Worm (Caenorhabditis elegans) whole organism, L1 larva: ENCODE results near the gene Y62E10A.6.

Experiments used
- C16A3.4 ChIP-seq: fragments of 150-350 bp; optimal IDR thresholded peaks from 2 replicates; lab custom pipeline; 2014; ENCODE audit warnings: missing biosample characterization, missing genetic modification characterization
- F16B12.6 ChIP-seq: fragments of 150-350 bp; optimal IDR thresholded peaks from 2 replicates; lab custom pipeline; 2014; ENCODE audit warnings: missing biosample characterization, missing genetic modification characterization
- aly-2 ChIP-seq: fragments of 150-350 bp; optimal IDR thresholded peaks from 2 replicates; lab custom pipeline; 2014; ENCODE audit warnings: missing biosample characterization, missing genetic modification characterization
- blmp-1 ChIP-seq: fragments of 150-350 bp; optimal IDR thresholded peaks from 2 replicates; lab custom pipeline; 2014; ENCODE audit warnings: missing biosample characterization, missing genetic modification characterization
- ces-1 ChIP-seq: fragments of 150-350 bp; optimal IDR thresholded peaks from 2 replicates; lab custom pipeline; 2014; ENCODE audit warnings: missing biosample characterization, missing genetic modification reagents, missing genetic modification characterization
- dpl-1 ChIP-seq, 3 experiments: fragments of 150-350 bp in 2 of 3; sonication (generic microtip) in 1 of 3; optimal IDR thresholded peaks; 2 replicates each; lab custom pipeline; 2014 to 2017; ENCODE audit warnings: missing biosample characterization in 3 of 3, missing genetic modification characterization in 3 of 3, missing genetic modification reagents in 3 of 3
- efl-1 ChIP-seq, 4 experiments: fragments of 150-350 bp; optimal IDR thresholded peaks in 3 of 4; peaks in 1 of 4; 1 replicate in 1 of 4; 2 replicates in 3 of 4; lab custom pipeline; 2014; ENCODE audit warnings: missing biosample characterization in 2 of 4, missing genetic modification characterization in 2 of 4, missing genetic modification reagents in 2 of 4
- egl-13 ChIP-seq: sonication (generic microtip); optimal IDR thresholded peaks from 2 replicates; lab custom pipeline; 2016; ENCODE audit warnings: missing genotype, missing genetic modification reagents, missing genetic modification characterization, missing compliant biosample characterization
- elt-3 ChIP-seq, 6 experiments: fragments of 150-350 bp in 1 of 6; sonication (generic microtip); optimal IDR thresholded peaks; 2 replicates each; lab custom pipeline; 2017 to 2018; ENCODE audit warnings: missing biosample characterization in 6 of 6, missing genetic modification characterization in 6 of 6, inconsistent platforms in 1 of 6
- fkh-4 ChIP-seq: sonication (generic microtip); optimal IDR thresholded peaks from 2 replicates; lab custom pipeline; 2016; ENCODE audit warnings: missing compliant biosample characterization, missing genetic modification characterization, borderline replicate concordance
- fos-1 ChIP-seq: fragments of 150-350 bp; optimal IDR thresholded peaks from 2 replicates; lab custom pipeline; 2014; ENCODE audit warnings: missing biosample characterization, missing genetic modification characterization
- hpl-2 ChIP-seq: fragments of 150-350 bp; optimal IDR thresholded peaks from 2 replicates; lab custom pipeline; 2014; ENCODE audit warnings: missing biosample characterization, missing genetic modification reagents, missing genetic modification characterization
- irx-1 ChIP-seq: sonication (generic microtip); optimal IDR thresholded peaks from 2 replicates; lab custom pipeline; 2016; ENCODE audit warnings: missing genetic modification characterization, missing compliant biosample characterization
- jun-1 ChIP-seq: fragments of 150-350 bp; optimal IDR thresholded peaks from 2 replicates; lab custom pipeline; 2014; ENCODE audit warnings: missing biosample characterization, missing genetic modification reagents, missing genetic modification characterization
- lin-14 ChIP-seq: fragments of 200-800 bp; sonication (Bioruptor generic); optimal IDR thresholded peaks from 2 replicates; lab custom pipeline; 2018; ENCODE audit warnings: mild to moderate bottlenecking, missing genetic modification characterization, moderate library complexity, missing compliant biosample characterization
- lin-15B ChIP-seq: fragments of 150-350 bp; sonication (generic microtip); optimal IDR thresholded peaks from 3 replicates; lab custom pipeline; 2014; ENCODE audit warnings: missing biosample characterization, missing genetic modification characterization
- lin-35 ChIP-seq, 2 experiments: fragments of 150-350 bp; optimal IDR thresholded peaks; 2 replicates each; lab custom pipeline; 2014; ENCODE audit warnings: missing biosample characterization in 2 of 2, missing genetic modification characterization in 2 of 2, missing genetic modification reagents in 2 of 2
- lsy-2 ChIP-seq, 2 experiments: fragments of 150-350 bp; optimal IDR thresholded peaks; 2 replicates each; lab custom pipeline; 2014; ENCODE audit warnings: missing biosample characterization in 2 of 2, missing genetic modification characterization in 2 of 2
- mdl-1 ChIP-seq, 2 experiments: fragments of 150-350 bp; optimal IDR thresholded peaks; 2 replicates each; lab custom pipeline; 2014 to 2017; ENCODE audit warnings: missing biosample characterization in 2 of 2, missing genetic modification characterization in 2 of 2, inconsistent platforms in 1 of 2
- mef-2 ChIP-seq: fragments of 150-350 bp; optimal IDR thresholded peaks from 2 replicates; lab custom pipeline; 2014; ENCODE audit warnings: missing biosample characterization, missing genetic modification characterization
- mep-1 ChIP-seq: fragments of 150-350 bp; optimal IDR thresholded peaks from 2 replicates; lab custom pipeline; 2014; ENCODE audit warnings: missing biosample characterization, missing genetic modification characterization
- nhr-12 ChIP-seq: sonication (generic microtip); optimal IDR thresholded peaks from 2 replicates; lab custom pipeline; 2017; ENCODE audit warnings: missing biosample characterization, missing genetic modification characterization
- nhr-19 ChIP-seq: fragments of 200-800 bp; sonication (Bioruptor generic); conservative IDR thresholded peaks from 2 replicates; pipeline ENCODE4 v1.3.6; 2022; ENCODE audit warnings: missing genetic modification characterization, missing compliant biosample characterization
- nhr-20 ChIP-seq: sonication (generic microtip); optimal IDR thresholded peaks from 2 replicates; lab custom pipeline; 2016; ENCODE audit warnings: mild to moderate bottlenecking, missing genetic modification characterization, missing compliant biosample characterization
- nhr-47 ChIP-seq: sonication (generic microtip); optimal IDR thresholded peaks from 2 replicates; lab custom pipeline; 2016; ENCODE audit warnings: mild to moderate bottlenecking, missing genetic modification characterization, moderate library complexity, missing compliant biosample characterization
- nhr-71 ChIP-seq: sonication (generic microtip); optimal IDR thresholded peaks from 2 replicates; lab custom pipeline; 2016; ENCODE audit warnings: mild to moderate bottlenecking, missing genetic modification characterization, moderate library complexity, missing compliant biosample characterization
- nhr-84 ChIP-seq: sonication (generic microtip); optimal IDR thresholded peaks from 2 replicates; lab custom pipeline; 2017; ENCODE audit warnings: missing biosample characterization, missing genetic modification characterization
- nhr-85 ChIP-seq: sonication (generic microtip); peaks from one replicate; lab custom pipeline; 2016; ENCODE audit warnings: missing genetic modification characterization, inconsistent platforms, missing compliant biosample characterization
- nhr-90 ChIP-seq: sonication (generic microtip); optimal IDR thresholded peaks from 2 replicates; lab custom pipeline; 2016; ENCODE audit warnings: mild to moderate bottlenecking, missing genetic modification characterization, missing compliant biosample characterization; ENCODE audit not compliant: poor library complexity
- pag-3 ChIP-seq: sonication (generic microtip); optimal IDR thresholded peaks from 2 replicates; lab custom pipeline; 2017; ENCODE audit warnings: missing genetic modification characterization, mild to moderate bottlenecking, missing compliant biosample characterization, antibody characterized with exemption, borderline replicate concordance; ENCODE audit not compliant: insufficient read depth
- pax-3 ChIP-seq: fragments of 200-800 bp; sonication (Bioruptor generic); optimal IDR thresholded peaks from 2 replicates; lab custom pipeline; 2018; ENCODE audit warnings: mild to moderate bottlenecking, missing genetic modification characterization, moderate library complexity, missing compliant biosample characterization
- pqm-1 ChIP-seq: sonication (generic microtip); optimal IDR thresholded peaks from 3 replicates; lab custom pipeline; 2017; ENCODE audit warnings: missing biosample characterization, missing genetic modification characterization
- rnt-1 ChIP-seq: sonication (generic microtip); optimal IDR thresholded peaks from 2 replicates; lab custom pipeline; 2016; ENCODE audit warnings: mild to moderate bottlenecking, missing genetic modification characterization, moderate library complexity, missing compliant biosample characterization
- skn-1 ChIP-seq: fragments of 150-350 bp; optimal IDR thresholded peaks from 2 replicates; lab custom pipeline; 2014; ENCODE audit warnings: missing biosample characterization, missing genetic modification characterization
- snu-23 ChIP-seq: sonication (generic microtip); optimal IDR thresholded peaks from 2 replicates; lab custom pipeline; 2016; ENCODE audit warnings: missing genetic modification characterization, missing compliant biosample characterization
- tbx-2 ChIP-seq: sonication (generic microtip); optimal IDR thresholded peaks from 2 replicates; lab custom pipeline; 2016; ENCODE audit warnings: missing genetic modification characterization, missing compliant biosample characterization
- unc-130 ChIP-seq: fragments of 150-350 bp; optimal IDR thresholded peaks from 2 replicates; lab custom pipeline; 2017; ENCODE audit warnings: missing biosample characterization, missing genetic modification characterization, inconsistent platforms
- unc-30 ChIP-seq: sonication (generic microtip); optimal IDR thresholded peaks from 2 replicates; lab custom pipeline; 2017; ENCODE audit warnings: missing biosample characterization, missing genetic modification characterization
- unc-62 ChIP-seq: fragments of 150-350 bp; optimal IDR thresholded peaks from 2 replicates; lab custom pipeline; 2014; ENCODE audit warnings: missing biosample characterization, missing genetic modification reagents, missing genetic modification characterization
- unc-98 ChIP-seq: fragments of 200-800 bp; sonication (Bioruptor generic); IDR thresholded peaks from 2 replicates; pipeline ENCODE4 v1.3.6; 2022; ENCODE audit warnings: missing genetic modification characterization, missing compliant biosample characterization
- xbp-1 ChIP-seq: sonication (generic microtip); optimal IDR thresholded peaks from 2 replicates; lab custom pipeline; 2016; ENCODE audit warnings: missing genetic modification characterization, missing compliant biosample characterization
- zag-1 ChIP-seq: fragments of 150-350 bp; optimal IDR thresholded peaks from 2 replicates; lab custom pipeline; 2014; ENCODE audit warnings: missing biosample characterization, missing genetic modification characterization
- ztf-4 ChIP-seq: fragments of 150-350 bp; optimal IDR thresholded peaks from 2 replicates; lab custom pipeline; 2014; ENCODE audit warnings: missing biosample characterization, missing genetic modification characterization

The Y62E10A.6 gene

ce11 chrIV:13388779-13389178 is 17.0 kb downstream of the Y62E10A.6 start:
- peak; percentile 17 for TF ChIP-seq snu-23 (GFP tag; lab: Kevin White, UChicago)
- TF ChIP-seq rnt-1 (tag; lab: Kevin White, UChicago), result no peak
- peak; percentile 3 for TF ChIP-seq nhr-20 (tag; lab: Kevin White, UChicago)
- no peak for TF ChIP-seq pqm-1 (tag; lab: Kevin White, UChicago)
- TF ChIP-seq nhr-85, result peak; percentile 65
- TF ChIP-seq aly-2 (tag; lab: Kevin White, UChicago), result peak; percentile 47
- TF ChIP-seq lin-35 (GFP tag; optimal IDR thresholded peaks at IDR 0.05; lab: Kevin White, UChicago), result no peak
- peak; percentile 12 for TF ChIP-seq tbx-2 (tag; lab: Kevin White, UChicago)
- peak; percentile 16 for TF ChIP-seq nhr-47
- no peak for TF ChIP-seq ztf-4
- TF ChIP-seq nhr-71 (tag; lab: Kevin White, UChicago), result peak; percentile 42
- no peak for TF ChIP-seq unc-130 (tag; lab: Kevin White, UChicago)
- no peak for TF ChIP-seq fos-1 (tag; lab: Kevin White, UChicago)
- no peak for TF ChIP-seq unc-98 (GFP tag; lab: Robert Waterston, UW)
- peak; percentile 30 for TF ChIP-seq nhr-90

- TF ChIP-seq lin-14 (GFP tag; lab: Kevin White, UChicago), result no peak
- no peak for TF ChIP-seq skn-1
- no peak for TF ChIP-seq lin-15B (tag; lab: Kevin White, UChicago)
- TF ChIP-seq F16B12.6 (tag; lab: Kevin White, UChicago), result no peak
- TF ChIP-seq, all 84 proteins: peak for 0
Measured at ce11 chrIV:13389237-13389636, 17.4 kb downstream of the Y62E10A.6 start.

- TF ChIP-seq nhr-47 (peak; percentile 0), fos-1 (tag; lab: Kevin White, UChicago) (no peak)
Measured at ce11 chrIV:13390770-13391169, 19.0 kb downstream of the Y62E10A.6 start.

- no peak for TF ChIP-seq hpl-2 (GFP tag; lab: Kevin White, UChicago)
- TF ChIP-seq efl-1 (optimal IDR thresholded peaks at IDR 0.05; lab: Kevin White, UChicago), result no peak
- TF ChIP-seq efl-1 (GFP tag; optimal IDR thresholded peaks at IDR 0.05 in 1 of 2; lab: Kevin White, UChicago), result no peak
- no peak for TF ChIP-seq lsy-2 (tag; optimal IDR thresholded peaks at IDR 0.05; lab: Kevin White, UChicago)
- no peak for TF ChIP-seq F16B12.6 (tag; lab: Kevin White, UChicago)
- no peak for TF ChIP-seq fkh-4 (tag; lab: Kevin White, UChicago)
- no peak for TF ChIP-seq zag-1 (tag; lab: Kevin White, UChicago)
- no peak for TF ChIP-seq nhr-84 (tag; lab: Kevin White, UChicago)
- TF ChIP-seq mef-2, result no peak
- TF ChIP-seq ces-1 (GFP tag; lab: Kevin White, UChicago), result no peak
- no peak for TF ChIP-seq unc-62 (GFP tag; lab: Kevin White, UChicago)
- TF ChIP-seq nhr-19, result no peak
- no peak for TF ChIP-seq jun-1 (tag; lab: Kevin White, UChicago)
- no peak for TF ChIP-seq C16A3.4 (tag; lab: Kevin White, UChicago)
- no peak for TF ChIP-seq unc-30 (tag; lab: Kevin White, UChicago)
- TF ChIP-seq nhr-12, result no peak
- no peak for TF ChIP-seq dpl-1 (GFP tag; optimal IDR thresholded peaks at IDR 0.05; lab: Kevin White, UChicago)
Measured at ce11 chrIV:13392230-13392629, 20.4 kb downstream of the Y62E10A.6 start.

- no peak for TF ChIP-seq zag-1 (tag; lab: Kevin White, UChicago)
- TF ChIP-seq nhr-20 (tag; lab: Kevin White, UChicago), result peak; percentile 76
- TF ChIP-seq lin-35 (GFP tag; optimal IDR thresholded peaks at IDR 0.05; lab: Kevin White, UChicago), result peak in 1 of 2 experiments; percentile 45
- TF ChIP-seq lin-14 (GFP tag; lab: Kevin White, UChicago), result peak; percentile 65
- peak; percentile 36 for TF ChIP-seq blmp-1 (tag; lab: Kevin White, UChicago)
- peak; percentile 19 for TF ChIP-seq ztf-4
- TF ChIP-seq lsy-2 (tag; optimal IDR thresholded peaks at IDR 0.05; lab: Kevin White, UChicago), result peak; percentile 24 to 44
- TF ChIP-seq pax-3, result no peak
- TF ChIP-seq elt-3 (tag; optimal IDR thresholded peaks at IDR 0.05; lab: Kevin White, UChicago), result peak in 3 of 6 experiments; percentile 6 to 82 (median 61)
- TF ChIP-seq snu-23 (GFP tag; lab: Kevin White, UChicago), result peak; percentile 48
- TF ChIP-seq nhr-90, result peak; percentile 73
- TF ChIP-seq mep-1 (tag; lab: Kevin White, UChicago), result peak; percentile 5
- TF ChIP-seq mdl-1 (tag; optimal IDR thresholded peaks at IDR 0.05; lab: Kevin White, UChicago), result peak in 1 of 2 experiments; percentile 26
- peak; percentile 50 for TF ChIP-seq nhr-19
- TF ChIP-seq hpl-2 (GFP tag; lab: Kevin White, UChicago), result no peak
- no peak for TF ChIP-seq irx-1 (tag; lab: Kevin White, UChicago)
- peak; percentile 89 for TF ChIP-seq nhr-85
- peak; percentile 18 for TF ChIP-seq nhr-47
- TF ChIP-seq xbp-1 (tag; lab: Kevin White, UChicago), result no peak
- no peak for TF ChIP-seq egl-13 (tag; lab: Kevin White, UChicago)
- peak; percentile 7 for TF ChIP-seq C16A3.4 (tag; lab: Kevin White, UChicago)
- peak; percentile 58 for TF ChIP-seq tbx-2 (tag; lab: Kevin White, UChicago)
- TF ChIP-seq pag-3, result peak; percentile 23
Measured at ce11 chrIV:13393246-13393716, 21.5 kb downstream of the Y62E10A.6 start.
